Fruit fly (Drosophila melanogaster) whole organism, embryonic: ENCODE results near the gene Irc.
A peak's percentile ranks its signal among the peaks of the same experiment; 100 is the strongest.

Experiments
- Ada2b ChIP-seq: fragments of 200-800 bp; sonication (Bioruptor generic); IDR thresholded peaks from 2 replicates; pipeline ENCODE4 v1.3.6; 2022; ENCODE audit warnings: missing biosample characterization, missing genetic modification characterization
- Bdp1 ChIP-seq: fragments of 200-800 bp; sonication (Bioruptor generic); optimal IDR thresholded peaks from 3 replicates; lab custom pipeline; 2016; ENCODE audit warnings: missing biosample characterization, missing genetic modification characterization
- C15 ChIP-seq: fragments of 200-800 bp; sonication (Bioruptor generic); IDR thresholded peaks from 3 replicates; pipeline ENCODE4 v1.3.6; 2022; ENCODE audit warnings: missing biosample characterization, missing genetic modification characterization
- CG10267 ChIP-seq: fragments of 200-800 bp; sonication (Bioruptor generic); optimal IDR thresholded peaks from 2 replicates; lab custom pipeline; 2018; ENCODE audit warnings: missing biosample characterization, mild to moderate bottlenecking, missing genetic modification characterization, moderate library complexity
- CG10565 ChIP-seq: fragments of 200-800 bp; sonication (Bioruptor generic); optimal IDR thresholded peaks from 3 replicates; lab custom pipeline; 2016; ENCODE audit warnings: missing biosample characterization, mild to moderate bottlenecking, missing genetic modification characterization
- CG12071 ChIP-seq: fragments of 200-800 bp; sonication (Bioruptor generic); optimal IDR thresholded peaks from 3 replicates; lab custom pipeline; 2018; ENCODE audit warnings: missing biosample characterization, mild to moderate bottlenecking, missing genetic modification characterization
- CG12299 ChIP-seq: fragments of 200-800 bp; sonication (Bioruptor generic); optimal IDR thresholded peaks from 2 replicates; lab custom pipeline; 2018; ENCODE audit warnings: missing biosample characterization, mild to moderate bottlenecking, missing genetic modification characterization
- CG1233 ChIP-seq: fragments of 200-800 bp; sonication (Bioruptor generic); optimal IDR thresholded peaks from 4 replicates; lab custom pipeline; 2018; ENCODE audit warnings: missing biosample characterization, mild to moderate bottlenecking, missing genetic modification characterization
- CG14667 ChIP-seq: fragments of 200-800 bp; sonication (Bioruptor generic); IDR thresholded peaks from 2 replicates; pipeline ENCODE4 v1.3.6; 2022; ENCODE audit warnings: missing biosample characterization, missing genetic modification characterization
- CG14710 ChIP-seq: fragments of 200-800 bp; sonication (Bioruptor generic); optimal IDR thresholded peaks from 3 replicates; lab custom pipeline; 2019; ENCODE audit warnings: missing biosample characterization, mild to moderate bottlenecking, missing genetic modification characterization, moderate library complexity
- CG15269 ChIP-seq: fragments of 200-800 bp; sonication (Bioruptor generic); optimal IDR thresholded peaks from 2 replicates; lab custom pipeline; 2018; ENCODE audit warnings: missing biosample characterization, mild to moderate bottlenecking, missing genetic modification characterization, moderate library complexity
- CG17328 ChIP-seq: fragments of 200-800 bp; sonication (Bioruptor generic); IDR thresholded peaks from 2 replicates; pipeline ENCODE4 v1.3.6; 2022; ENCODE audit warnings: missing biosample characterization, missing genetic modification characterization
- CG17568 ChIP-seq: fragments of 200-800 bp; sonication (Bioruptor generic); optimal IDR thresholded peaks from 2 replicates; lab custom pipeline; 2018; ENCODE audit warnings: missing biosample characterization, mild to moderate bottlenecking, missing genetic modification characterization, moderate library complexity
- CG18011 ChIP-seq: fragments of 200-800 bp; sonication (Bioruptor generic); optimal IDR thresholded peaks from 2 replicates; lab custom pipeline; 2017; ENCODE audit warnings: missing biosample characterization, missing genetic modification characterization, mild to moderate bottlenecking, moderate library complexity, missing genotype
- CG18764 ChIP-seq: fragments of 200-800 bp; sonication (Bioruptor generic); optimal IDR thresholded peaks from 3 replicates; lab custom pipeline; 2016; ENCODE audit warnings: missing biosample characterization, missing genetic modification characterization
- CG2129 ChIP-seq: fragments of 200-800 bp; sonication (Bioruptor generic); IDR thresholded peaks from 2 replicates; pipeline ENCODE4 v1.3.6; 2022; ENCODE audit warnings: missing biosample characterization, missing genetic modification characterization; ENCODE audit not compliant: partially characterized antibody
- CG6765 ChIP-seq: fragments of 200-800 bp; sonication (Bioruptor generic); optimal IDR thresholded peaks from 3 replicates; lab custom pipeline; 2017; ENCODE audit warnings: missing biosample characterization, mild to moderate bottlenecking, missing genetic modification characterization
- CG6813 ChIP-seq: fragments of 200-800 bp; sonication (Bioruptor generic); optimal IDR thresholded peaks from 2 replicates; lab custom pipeline; 2017; ENCODE audit warnings: missing biosample characterization, missing genetic modification characterization, mild to moderate bottlenecking, moderate library complexity, missing genetic modification reagents
- CG7357 ChIP-seq: fragments of 200-800 bp; sonication (Bioruptor generic); IDR thresholded peaks from 3 replicates; pipeline ENCODE4 v1.3.6; 2022; ENCODE audit warnings: missing biosample characterization, missing genetic modification characterization
- CG7839 ChIP-seq: fragments of 200-800 bp; sonication (Bioruptor generic); optimal IDR thresholded peaks from 3 replicates; lab custom pipeline; 2018; ENCODE audit warnings: missing biosample characterization, mild to moderate bottlenecking, missing genetic modification characterization, moderate library complexity
- CG9727 ChIP-seq: fragments of 200-800 bp; sonication (Bioruptor generic); optimal IDR thresholded peaks from 3 replicates; lab custom pipeline; 2017; ENCODE audit warnings: missing biosample characterization, mild to moderate bottlenecking, missing genetic modification characterization
- CrebB ChIP-seq: fragments of 200-800 bp; sonication (Bioruptor generic); optimal IDR thresholded peaks from 3 replicates; lab custom pipeline; 2018; ENCODE audit warnings: missing biosample characterization, mild to moderate bottlenecking, missing genetic modification characterization
- Fer3 ChIP-seq: fragments of 200-800 bp; sonication (Bioruptor generic); optimal IDR thresholded peaks from 2 replicates; lab custom pipeline; 2018; ENCODE audit warnings: missing biosample characterization, mild to moderate bottlenecking, missing genetic modification characterization, moderate library complexity
- HLHmδ ChIP-seq: fragments of 200-800 bp; sonication (Bioruptor generic); optimal IDR thresholded peaks from 2 replicates; lab custom pipeline; 2018; ENCODE audit warnings: missing biosample characterization, mild to moderate bottlenecking, missing genetic modification characterization, moderate library complexity
- Hr78 ChIP-seq, 2 experiments: fragments of 200-800 bp in 1 of 2; fragments of >200 bp in 1 of 2; sonication (Bioruptor generic) in 1 of 2; optimal IDR thresholded peaks; 2 replicates each; lab custom pipeline; 2017 to 2019; ENCODE audit warnings: missing biosample characterization in 2 of 2, missing genetic modification characterization in 2 of 2, mild to moderate bottlenecking in 1 of 2, moderate library complexity in 1 of 2
- Med ChIP-seq: fragments of 200-800 bp; sonication (Bioruptor generic); peaks from one replicate; lab custom pipeline; 2016; ENCODE audit warnings: missing biosample characterization, missing genetic modification characterization, mild to moderate bottlenecking, inconsistent platforms, moderate library complexity
- Meics ChIP-seq: fragments of 200-800 bp; sonication (Bioruptor generic); optimal IDR thresholded peaks from 2 replicates; lab custom pipeline; 2017; ENCODE audit warnings: missing biosample characterization, mild to moderate bottlenecking, missing genetic modification characterization
- Mes4 ChIP-seq: fragments of 200-800 bp; sonication (Bioruptor generic); optimal IDR thresholded peaks from 2 replicates; lab custom pipeline; 2016; ENCODE audit warnings: missing biosample characterization, missing genetic modification characterization
- NC2α ChIP-seq: fragments of 200-800 bp; sonication (Bioruptor generic); optimal IDR thresholded peaks from 2 replicates; lab custom pipeline; 2016; ENCODE audit warnings: missing biosample characterization, missing genetic modification characterization
- NfI ChIP-seq: fragments of 200-800 bp; sonication (Bioruptor generic); optimal IDR thresholded peaks from 3 replicates; lab custom pipeline; 2018; ENCODE audit warnings: missing biosample characterization, mild to moderate bottlenecking, missing genetic modification characterization, moderate library complexity
- PHDP ChIP-seq: fragments of 200-800 bp; sonication (Bioruptor generic); optimal IDR thresholded peaks from 3 replicates; lab custom pipeline; 2018; ENCODE audit warnings: missing biosample characterization, mild to moderate bottlenecking, missing genetic modification characterization, moderate library complexity
- Ravus ChIP-seq: fragments of 200-800 bp; sonication (Bioruptor generic); IDR thresholded peaks from 2 replicates; pipeline ENCODE4 v1.3.6; 2022; ENCODE audit warnings: missing biosample characterization, missing genetic modification characterization
- Six4 ChIP-seq: fragments of 200-800 bp; sonication (Bioruptor generic); optimal IDR thresholded peaks from 2 replicates; lab custom pipeline; 2016; ENCODE audit warnings: missing biosample characterization, missing genetic modification characterization
- Spps ChIP-seq: fragments of 200-800 bp; sonication (Bioruptor generic); optimal IDR thresholded peaks from 2 replicates; lab custom pipeline; 2018; ENCODE audit warnings: missing biosample characterization, mild to moderate bottlenecking, missing genetic modification characterization
- amos ChIP-seq: fragments of 200-800 bp; sonication (Bioruptor generic); IDR thresholded peaks from 2 replicates; pipeline ENCODE4 v1.3.6; 2022; ENCODE audit warnings: missing biosample characterization, missing genetic modification characterization; ENCODE audit not compliant: partially characterized antibody
- bcd ChIP-seq: fragments of 200-800 bp; sonication (Bioruptor generic); optimal IDR thresholded peaks from 2 replicates; lab custom pipeline; 2017; ENCODE audit warnings: missing biosample characterization, mild to moderate bottlenecking, missing genetic modification characterization
- br ChIP-seq: fragments of >200 bp; optimal IDR thresholded peaks from 2 replicates; lab custom pipeline; 2017
- crc ChIP-seq: fragments of 200-800 bp; sonication (Bioruptor generic); optimal IDR thresholded peaks from 2 replicates; lab custom pipeline; 2016; ENCODE audit warnings: missing biosample characterization, missing genetic modification characterization
- dmrt11E ChIP-seq: fragments of 200-800 bp; sonication (Bioruptor generic); optimal IDR thresholded peaks from 3 replicates; lab custom pipeline; 2018; ENCODE audit warnings: missing biosample characterization, mild to moderate bottlenecking, missing genetic modification characterization, moderate library complexity
- fd3F ChIP-seq: fragments of 200-800 bp; sonication (Bioruptor generic); optimal IDR thresholded peaks from 2 replicates; lab custom pipeline; 2018; ENCODE audit warnings: missing biosample characterization, mild to moderate bottlenecking, missing genetic modification characterization, moderate library complexity
- hb ChIP-seq: fragments of 200-800 bp; sonication (Bioruptor generic); IDR thresholded peaks from 3 replicates; pipeline ENCODE4 v1.3.6; 2022; ENCODE audit warnings: missing biosample characterization, missing genetic modification characterization; ENCODE audit not compliant: partially characterized antibody
- jumu ChIP-seq: fragments of 200-800 bp; sonication (Bioruptor generic); optimal IDR thresholded peaks from 3 replicates; lab custom pipeline; 2016; ENCODE audit warnings: missing biosample characterization, missing genetic modification characterization
- mld ChIP-seq: fragments of 200-800 bp; sonication (Bioruptor generic); IDR thresholded peaks from 3 replicates; pipeline ENCODE4 v1.3.6; 2022; ENCODE audit warnings: missing biosample characterization, missing genetic modification characterization; ENCODE audit not compliant: partially characterized antibody
- odd ChIP-seq: fragments of 200-800 bp; sonication (Bioruptor generic); optimal IDR thresholded peaks from 2 replicates; lab custom pipeline; 2017; ENCODE audit warnings: missing biosample characterization, mild to moderate bottlenecking, missing genetic modification characterization
- pan ChIP-seq, 4 experiments: fragments of >200 bp in 3 of 4; fragments of 200-800 bp in 1 of 4; sonication (Bioruptor generic) in 1 of 4; optimal IDR thresholded peaks in 3 of 4; IDR thresholded peaks in 1 of 4; 2 replicates each; pipeline versions ENCODE4 v1.3.6 to Lab custom; 2017 to 2022; ENCODE audit warnings: missing biosample characterization in 2 of 4, missing genetic modification characterization in 2 of 4, mixed read lengths in 1 of 4
- tap ChIP-seq: fragments of 200-800 bp; optimal IDR thresholded peaks from 3 replicates; lab custom pipeline; 2019; ENCODE audit warnings: missing biosample characterization, mild to moderate bottlenecking, missing genetic modification characterization, moderate library complexity
- toy ChIP-seq: fragments of 200-800 bp; sonication (Bioruptor generic); IDR thresholded peaks from 2 replicates; pipeline ENCODE4 v1.3.6; 2022; ENCODE audit warnings: missing biosample characterization, missing genetic modification characterization
- unpg ChIP-seq: fragments of 200-800 bp; sonication (Bioruptor generic); optimal IDR thresholded peaks from 3 replicates; lab custom pipeline; 2018; ENCODE audit warnings: missing biosample characterization, mild to moderate bottlenecking, missing genetic modification characterization, moderate library complexity
- zen2 ChIP-seq: fragments of 200-800 bp; sonication (Bioruptor generic); IDR thresholded peaks from 3 replicates; pipeline ENCODE4 v1.3.6; 2022; ENCODE audit warnings: missing biosample characterization, missing genetic modification characterization; ENCODE audit not compliant: partially characterized antibody
- zf30C ChIP-seq: fragments of 200-800 bp; sonication (Bioruptor generic); optimal IDR thresholded peaks from 3 replicates; lab custom pipeline; 2018; ENCODE audit warnings: missing biosample characterization, mild to moderate bottlenecking, missing genetic modification characterization

The Irc gene

DNA sequence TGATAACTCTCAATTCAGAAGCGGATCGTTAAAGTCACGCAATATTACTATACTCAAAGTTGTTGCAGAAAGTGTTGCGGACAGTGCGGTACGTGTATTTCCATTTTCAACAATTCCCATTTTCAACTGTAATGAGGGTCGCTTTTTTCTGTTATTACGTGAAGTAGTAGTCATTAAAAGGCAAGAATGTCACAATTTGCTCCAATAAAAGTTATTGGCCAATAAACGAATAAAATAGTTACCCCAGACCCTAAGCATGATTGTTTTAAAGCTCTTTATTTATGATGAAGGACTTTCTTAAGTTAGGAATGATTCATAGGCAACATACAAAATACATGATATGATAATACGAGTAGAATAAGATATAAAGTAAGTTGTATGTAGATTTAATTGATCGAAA is 4.7 kb downstream of the Irc start:
- TF ChIP-seq CG17568 (GFP tag; lab: Kevin White, UChicago) (peak; percentile 64), Meics (no peak), NC2α (no peak), HLHmδ (no peak), hb (GFP tag; lab: Robert Waterston, UW) (no peak), zen2 (GFP tag; lab: Robert Waterston, UW) (no peak), CG12299 (tag; lab: Kevin White, UChicago) (no peak), CG17328 (GFP tag; lab: Robert Waterston, UW) (no peak), Fer3 (tag; lab: Kevin White, UChicago) (peak; percentile 26), Six4 (GFP tag; lab: Kevin White, UChicago) (no peak), CrebB (tag; lab: Kevin White, UChicago) (peak; percentile 22), CG10565 (no peak), toy (GFP tag; lab: Robert Waterston, UW) (no peak), Ada2b (GFP tag; lab: Robert Waterston, UW) (no peak), CG7357 (GFP tag; lab: Robert Waterston, UW) (no peak), Med (GFP tag; lab: Kevin White, UChicago) (no peak), CG6813 (GFP tag; lab: Kevin White, UChicago) (peak; percentile 17), br (lab: Kevin White, UChicago) (no peak), bcd (GFP tag; lab: Kevin White, UChicago) (no peak), Spps (tag; lab: Kevin White, UChicago) (no peak), CG2129 (no peak), fd3F (GFP tag; lab: Kevin White, UChicago) (peak; percentile 30), CG14667 (GFP tag; lab: Robert Waterston, UW) (no peak), CG18764 (no peak), zf30C (GFP tag; lab: Kevin White, UChicago) (no peak), Bdp1 (GFP tag; lab: Kevin White, UChicago) (no peak), amos (GFP tag; lab: Robert Waterston, UW) (no peak), odd (GFP tag; lab: Kevin White, UChicago) (peak; percentile 4), CG1233 (GFP tag; lab: Kevin White, UChicago) (no peak), C15 (no peak), jumu (GFP tag; lab: Kevin White, UChicago) (no peak), CG7839 (peak; percentile 31), NfI (GFP tag; lab: Kevin White, UChicago) (peak; percentile 31), CG9727 (GFP tag; lab: Kevin White, UChicago) (no peak), CG18011 (no peak), CG10267 (no peak), CG15269 (tag; lab: Kevin White, UChicago) (peak; percentile 71), Hr78 (GFP tag; optimal IDR thresholded peaks at IDR 0.05; lab: Kevin White, UChicago) (no peak), mld (GFP tag; lab: Robert Waterston, UW) (no peak), CG12071 (peak; percentile 64), Mes4 (GFP tag; lab: Kevin White, UChicago) (no peak), CG14710 (tag; lab: Kevin White, UChicago) (no peak), CG6765 (GFP tag; lab: Kevin White, UChicago) (peak; percentile 27), dmrt11E (no peak), pan (optimal IDR thresholded peaks at IDR 0.05; lab: Kevin White, UChicago) (no peak), pan (GFP tag; optimal IDR thresholded peaks at IDR 0.05 in 1 of 2, IDR thresholded peaks at IDR 0.05 in 1 of 2) (peak in 1 of 2 experiments; percentile 12), PHDP (tag; lab: Kevin White, UChicago) (peak; percentile 60), Ravus (GFP tag; lab: Robert Waterston, UW) (no peak), unpg (GFP tag; lab: Kevin White, UChicago) (peak; percentile 56), crc (GFP tag; lab: Kevin White, UChicago) (no peak), tap (peak; percentile 33)
